Worm (Caenorhabditis elegans): ENCODE results near the gene C04B4.6.

Gene C04B4.6

ce11 chrX:12288254-12288653 is 12.8 kb upstream of the C04B4.6 start, which contains the start of gene C04B4.5:
TSS of gene C04B4.5 (minus strand) at chrX:12288354.
- no peak for TF ChIP-seq lsy-2 (tag; optimal IDR thresholded peaks at IDR 0.05)
- no peak for TF ChIP-seq nhr-77 (tag; optimal IDR thresholded peaks at IDR 0.05)
- no peak for TF ChIP-seq nhr-21 (tag; optimal IDR thresholded peaks at IDR 0.05)
- TF ChIP-seq unc-39 (tag; optimal IDR thresholded peaks at IDR 0.05): no peak
- TF ChIP-seq unc-62 (GFP tag; optimal IDR thresholded peaks at IDR 0.05): no peak
- TF ChIP-seq ama-1 (optimal IDR thresholded peaks at IDR 0.05): no peak
- no peak for TF ChIP-seq nhr-129 (tag; optimal IDR thresholded peaks at IDR 0.05)
- no peak for TF ChIP-seq lin-39 (tag; optimal IDR thresholded peaks at IDR 0.05)
- no peak for TF ChIP-seq peb-1 (tag; optimal IDR thresholded peaks at IDR 0.05)
- TF ChIP-seq sma-9 (GFP tag; optimal IDR thresholded peaks at IDR 0.05): no peak
- no peak for TF ChIP-seq sma-9 (tag; optimal IDR thresholded peaks at IDR 0.05)
- TF ChIP-seq alr-1 (tag; optimal IDR thresholded peaks at IDR 0.05): no peak
- TF ChIP-seq sem-4 (tag; optimal IDR thresholded peaks at IDR 0.05): no peak
- TF ChIP-seq nhr-237 (tag; optimal IDR thresholded peaks at IDR 0.05): no peak
- no peak for TF ChIP-seq nhr-6 (tag; optimal IDR thresholded peaks at IDR 0.05)
- no peak for TF ChIP-seq egl-27 (tag; optimal IDR thresholded peaks at IDR 0.05)
- no peak for TF ChIP-seq ZK546.5 (tag; optimal IDR thresholded peaks at IDR 0.05)
- TF ChIP-seq Y55F3AM.14 (GFP tag; optimal IDR thresholded peaks at IDR 0.05): no peak
- no peak for TF ChIP-seq fos-1 (tag; optimal IDR thresholded peaks at IDR 0.05)
- no peak for TF ChIP-seq blmp-1 (tag; optimal IDR thresholded peaks at IDR 0.05; ENCODE audit: insufficient read depth)
- TF ChIP-seq C34F6.9 (tag; optimal IDR thresholded peaks at IDR 0.05): no peak

- TF ChIP-seq nhr-25 (tag; optimal IDR thresholded peaks at IDR 0.05) (no peak), nhr-6 (tag; optimal IDR thresholded peaks at IDR 0.05) (no peak)
Observed at ce11 chrX:12285496-12285895, 10.0 kb upstream of the C04B4.6 start, which contains the start of gene lips-2. TSS of gene lips-2 (plus strand) at chrX:12285796.

- TF ChIP-seq unc-62 (GFP tag; optimal IDR thresholded peaks at IDR 0.05): no peak
- TF ChIP-seq ztf-4 (tag; optimal IDR thresholded peaks at IDR 0.05): no peak
- TF ChIP-seq Y55F3AM.14 (GFP tag; optimal IDR thresholded peaks at IDR 0.05): no peak
- no peak for TF ChIP-seq ama-1 (optimal IDR thresholded peaks at IDR 0.05)
- TF ChIP-seq lin-39 (tag; optimal IDR thresholded peaks at IDR 0.05): no peak
- TF ChIP-seq C34F6.9 (tag; optimal IDR thresholded peaks at IDR 0.05): no peak
- TF ChIP-seq ztf-11 (tag; optimal IDR thresholded peaks at IDR 0.05): no peak
- no peak for TF ChIP-seq snpc-4 (tag; optimal IDR thresholded peaks at IDR 0.05)
- TF ChIP-seq gmeb-1 (tag; optimal IDR thresholded peaks at IDR 0.05): no peak
- no peak for TF ChIP-seq ztf-1 (GFP tag; conservative IDR thresholded peaks at IDR 0.05)
- TF ChIP-seq lin-13 (GFP tag; optimal IDR thresholded peaks at IDR 0.05): no peak
- no peak for TF ChIP-seq mdl-1 (tag; optimal IDR thresholded peaks at IDR 0.05)
- no peak for TF ChIP-seq nhr-11 (tag; optimal IDR thresholded peaks at IDR 0.05)
- TF ChIP-seq crh-2 (tag; optimal IDR thresholded peaks at IDR 0.05): no peak
- no peak for TF ChIP-seq nhr-23 (tag; optimal IDR thresholded peaks at IDR 0.05)
Observed at ce11 chrX:12284161-12284560, 8.7 kb upstream of the C04B4.6 start.

- TF ChIP-seq egl-27 (tag; optimal IDR thresholded peaks at IDR 0.05) (no peak), gmeb-1 (tag; optimal IDR thresholded peaks at IDR 0.05) (no peak), nhr-12 (tag; optimal IDR thresholded peaks at IDR 0.05) (no peak), nhr-6 (tag; optimal IDR thresholded peaks at IDR 0.05) (no peak), blmp-1 (tag; optimal IDR thresholded peaks at IDR 0.05; ENCODE audit: insufficient read depth) (no peak), R02D3.7 (tag; optimal IDR thresholded peaks at IDR 0.05) (no peak), mbf-1 (tag; optimal IDR thresholded peaks at IDR 0.05) (no peak), ama-1 (optimal IDR thresholded peaks at IDR 0.05) (no peak), peb-1 (tag; optimal IDR thresholded peaks at IDR 0.05) (no peak), unc-55 (GFP tag; optimal IDR thresholded peaks at IDR 0.05) (no peak), fos-1 (tag; optimal IDR thresholded peaks at IDR 0.05) (no peak), sma-9 (GFP tag; optimal IDR thresholded peaks at IDR 0.05) (no peak), sma-9 (tag; optimal IDR thresholded peaks at IDR 0.05) (no peak), snpc-4 (tag; optimal IDR thresholded peaks at IDR 0.05) (no peak), ztf-11 (tag; optimal IDR thresholded peaks at IDR 0.05) (no peak), lin-39 (tag; optimal IDR thresholded peaks at IDR 0.05) (no peak), nhr-23 (tag; optimal IDR thresholded peaks at IDR 0.05) (no peak), nhr-21 (tag; optimal IDR thresholded peaks at IDR 0.05) (no peak), nhr-77 (tag; optimal IDR thresholded peaks at IDR 0.05) (no peak), nhr-25 (tag; optimal IDR thresholded peaks at IDR 0.05) (no peak), mdl-1 (tag; optimal IDR thresholded peaks at IDR 0.05) (no peak)
Observed at ce11 chrX:12282911-12283310, 7.4 kb upstream of the C04B4.6 start, which contains the start of gene C04B4.2. TSS of gene C04B4.2 (plus strand) at chrX:12283281.

Measured in whole organism, L2 larva.